Fruit fly (Drosophila melanogaster) whole organism: ENCODE data around the gene Spindly.

Experiments used
- CG8478 ChIP-seq: fragments of >200 bp; optimal IDR thresholded peaks from 2 replicates; lab custom pipeline; 2018; ENCODE audit warnings: inconsistent platforms
- Dll ChIP-seq: fragments of >200 bp; optimal IDR thresholded peaks from 2 replicates; lab custom pipeline; 2017
- EcR ChIP-seq, 2 experiments: fragments of >200 bp; optimal IDR thresholded peaks; 2 replicates each; lab custom pipeline; 2017; ENCODE audit warnings: missing biosample characterization in 2 of 2, missing genetic modification characterization in 2 of 2, missing genetic modification reagents in 2 of 2
- pan ChIP-seq: fragments of >200 bp; optimal IDR thresholded peaks from 2 replicates; lab custom pipeline; 2017
- psq ChIP-seq: fragments of >200 bp; optimal IDR thresholded peaks from 2 replicates; lab custom pipeline; 2017
- usp ChIP-seq: fragments of >200 bp; optimal IDR thresholded peaks from 2 replicates; lab custom pipeline; 2017; ENCODE audit warnings: missing biosample characterization, missing genetic modification characterization, mixed read lengths

Gene Spindly

DNA sequence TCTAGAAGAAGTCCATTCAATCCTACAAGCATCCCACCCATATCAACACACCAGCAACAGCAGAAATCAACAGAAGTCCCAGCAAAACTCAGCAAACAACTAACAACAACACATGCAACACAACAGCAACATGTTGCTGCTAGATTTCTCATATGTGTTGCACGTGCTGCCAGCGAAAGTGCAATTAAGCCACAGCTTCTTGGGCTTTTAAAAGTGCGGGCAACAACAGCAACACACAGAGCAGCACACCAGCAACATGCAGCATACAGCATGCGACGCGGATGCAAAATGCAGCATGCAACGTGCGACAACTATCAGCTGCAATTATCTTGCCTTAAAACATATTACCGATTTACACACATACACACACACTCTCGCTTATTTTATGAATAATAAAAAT, 17.4 kb upstream of the Spindly start:
- TF ChIP-seq EcR (GFP tag; optimal IDR thresholded peaks at IDR 0.05; lab: Kevin White, UChicago) (no peak), CG8478 (lab: Kevin White, UChicago) (no peak), psq (no peak), usp (GFP tag; lab: Kevin White, UChicago) (no peak), pan (lab: Kevin White, UChicago) (no peak), Dll (no peak)

DNA sequence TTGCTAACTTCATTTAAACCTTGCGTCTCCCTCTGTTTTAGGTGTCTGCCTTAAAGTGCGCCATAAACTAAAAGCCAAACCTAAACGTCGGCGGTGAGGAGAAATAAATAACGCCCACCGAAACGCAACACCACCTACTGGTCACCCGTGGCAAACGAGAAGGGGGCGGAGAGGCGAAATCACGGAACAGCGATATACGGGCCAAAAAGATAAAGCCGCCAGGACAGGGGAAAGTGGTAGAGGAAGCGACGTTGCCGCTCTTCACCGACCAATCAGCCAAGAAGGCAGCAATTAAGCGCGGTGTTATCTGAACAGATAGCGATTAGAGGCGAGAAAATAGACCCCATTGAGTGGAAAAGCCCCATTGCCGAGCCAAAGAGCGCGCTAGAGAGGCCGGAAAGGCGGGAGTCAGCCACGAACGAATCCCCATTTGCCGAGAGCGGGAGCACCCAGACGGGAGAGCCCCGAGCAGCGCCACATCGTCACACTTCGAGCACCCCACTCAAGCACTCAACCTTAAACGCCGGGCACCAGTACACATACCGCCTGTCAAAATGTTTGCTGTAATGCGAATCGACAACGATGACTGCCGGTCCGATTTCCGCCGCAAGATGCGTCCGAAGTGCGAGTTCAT, 15.0 kb upstream of the Spindly start:
- TF ChIP-seq psq (no peak), pan (lab: Kevin White, UChicago) (no peak), Dll (peak; percentile 100), EcR (GFP tag; optimal IDR thresholded peaks at IDR 0.05; lab: Kevin White, UChicago) (no peak)

DNA sequence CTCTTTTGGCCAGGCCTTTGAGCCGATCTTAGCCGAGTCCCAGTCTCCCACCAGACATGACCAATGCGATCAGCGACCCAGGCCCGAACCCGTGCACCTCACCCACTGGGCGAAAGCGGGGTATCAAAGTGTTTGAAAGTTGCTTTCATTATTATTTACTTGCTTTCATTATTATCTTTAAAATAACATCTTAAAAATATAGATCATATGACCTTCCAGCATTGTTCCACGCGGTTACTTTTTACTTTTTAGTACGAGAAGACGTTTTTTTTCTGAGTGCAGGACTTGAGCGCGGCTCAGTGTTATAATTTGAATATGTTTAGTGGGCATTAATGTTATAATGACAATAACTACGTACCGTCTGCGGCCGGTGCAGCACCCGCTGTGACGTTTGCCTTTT, 12.9 kb upstream of the Spindly start:
- no peak for TF ChIP-seq Dll
- no peak for TF ChIP-seq usp (GFP tag; lab: Kevin White, UChicago)
- TF ChIP-seq pan (lab: Kevin White, UChicago) = no peak
- no peak for TF ChIP-seq EcR (GFP tag; optimal IDR thresholded peaks at IDR 0.05; lab: Kevin White, UChicago)
- TF ChIP-seq CG8478 (lab: Kevin White, UChicago) = no peak
- no peak for TF ChIP-seq psq

DNA sequence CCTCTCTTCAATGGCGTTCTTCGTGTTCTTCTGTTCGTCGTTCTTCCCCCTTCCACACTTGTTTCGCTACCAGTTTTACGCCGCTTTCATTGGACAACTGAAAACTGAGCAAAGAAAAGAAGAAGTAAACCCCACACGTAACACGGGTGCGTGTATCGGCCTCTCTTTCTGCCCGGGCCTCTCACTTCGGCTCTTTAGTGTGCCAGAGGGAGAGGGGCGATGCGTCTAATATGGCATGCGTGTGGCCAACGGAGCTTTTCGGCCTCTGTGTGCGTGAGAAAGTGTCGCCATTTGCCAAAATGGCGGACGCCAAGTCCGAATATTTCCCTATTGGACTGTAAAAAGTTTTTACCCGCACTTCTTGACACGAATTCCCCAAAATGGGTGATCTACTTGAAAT, 9.9 kb upstream of the Spindly start:
- no peak for TF ChIP-seq Dll
- no peak for TF ChIP-seq EcR (GFP tag; optimal IDR thresholded peaks at IDR 0.05; lab: Kevin White, UChicago)
- peak; percentile 61 for TF ChIP-seq CG8478 (lab: Kevin White, UChicago)
- no peak for TF ChIP-seq usp (GFP tag; lab: Kevin White, UChicago)

DNA sequence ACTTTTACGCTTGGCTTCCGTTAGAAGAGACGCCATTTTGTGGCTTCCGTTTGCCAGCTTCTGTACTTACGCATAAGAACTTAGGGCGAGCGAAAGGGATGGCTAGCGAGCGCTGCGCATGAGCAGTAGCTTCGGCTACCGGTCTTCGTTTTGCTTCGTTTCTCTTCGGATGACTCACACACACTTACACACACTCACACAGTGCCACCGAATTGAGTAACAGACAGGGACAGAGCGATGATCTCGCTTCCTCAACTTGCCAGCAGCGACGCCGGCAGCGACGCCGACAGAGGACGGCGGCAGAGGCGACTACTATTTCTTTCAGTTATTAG, 9.3 kb upstream of the Spindly start:
- TF ChIP-seq EcR (GFP tag; optimal IDR thresholded peaks at IDR 0.05; lab: Kevin White, UChicago) (no peak), CG8478 (lab: Kevin White, UChicago) (no peak), pan (lab: Kevin White, UChicago) (no peak), usp (GFP tag; lab: Kevin White, UChicago) (no peak), Dll (no peak), psq (no peak)

DNA sequence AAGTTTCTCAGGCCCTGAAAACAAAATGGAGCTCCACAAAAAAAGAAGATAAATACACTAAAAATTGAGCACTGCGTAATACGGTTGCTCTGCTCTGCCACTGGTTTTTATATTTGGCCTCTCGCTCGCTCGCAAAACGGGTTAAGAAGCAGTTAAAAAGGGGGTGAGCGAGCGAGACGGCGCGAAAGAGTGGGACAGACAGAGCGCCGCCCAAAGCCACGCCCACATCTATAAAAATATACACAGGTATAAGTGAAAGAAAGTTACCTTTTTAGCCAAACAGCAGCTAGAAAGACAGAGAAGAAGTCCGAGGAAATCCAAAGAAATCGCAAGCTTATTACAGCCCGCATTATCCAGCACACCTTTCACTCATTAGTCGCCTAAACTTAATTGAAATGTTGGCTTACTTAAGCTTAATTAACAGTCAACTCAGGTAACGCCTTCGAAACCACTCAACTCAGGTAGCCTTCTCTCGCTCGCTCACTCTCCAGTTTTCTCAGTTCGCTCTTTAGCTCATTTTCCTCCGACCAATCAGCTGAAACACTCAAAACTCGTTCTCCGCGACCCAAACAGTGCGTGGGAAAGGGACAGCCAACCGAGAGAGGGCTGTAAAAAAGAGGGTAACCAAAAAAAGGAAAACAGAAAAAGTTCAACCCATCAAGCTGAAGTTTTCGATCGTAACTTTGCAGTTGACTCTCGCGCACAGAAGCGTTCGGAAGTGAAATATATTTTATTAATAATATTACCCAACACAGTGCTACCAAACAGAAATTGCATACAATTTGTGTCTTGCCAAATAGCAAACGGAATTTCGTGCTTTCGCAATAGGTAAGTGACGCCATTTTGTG, 8.7 kb upstream of the Spindly start, which contains the start of gene drm:
Gene drm, plus strand, starts transcription at position 684 of the 848 bp plus-strand sequence.
- TF ChIP-seq EcR (GFP tag; optimal IDR thresholded peaks at IDR 0.05; lab: Kevin White, UChicago) = no peak
- TF ChIP-seq psq = no peak
- TF ChIP-seq pan (lab: Kevin White, UChicago) = no peak
- TF ChIP-seq Dll = peak; percentile 64
- peak; percentile 62 for TF ChIP-seq CG8478 (lab: Kevin White, UChicago)
- no peak for TF ChIP-seq usp (GFP tag; lab: Kevin White, UChicago)

DNA sequence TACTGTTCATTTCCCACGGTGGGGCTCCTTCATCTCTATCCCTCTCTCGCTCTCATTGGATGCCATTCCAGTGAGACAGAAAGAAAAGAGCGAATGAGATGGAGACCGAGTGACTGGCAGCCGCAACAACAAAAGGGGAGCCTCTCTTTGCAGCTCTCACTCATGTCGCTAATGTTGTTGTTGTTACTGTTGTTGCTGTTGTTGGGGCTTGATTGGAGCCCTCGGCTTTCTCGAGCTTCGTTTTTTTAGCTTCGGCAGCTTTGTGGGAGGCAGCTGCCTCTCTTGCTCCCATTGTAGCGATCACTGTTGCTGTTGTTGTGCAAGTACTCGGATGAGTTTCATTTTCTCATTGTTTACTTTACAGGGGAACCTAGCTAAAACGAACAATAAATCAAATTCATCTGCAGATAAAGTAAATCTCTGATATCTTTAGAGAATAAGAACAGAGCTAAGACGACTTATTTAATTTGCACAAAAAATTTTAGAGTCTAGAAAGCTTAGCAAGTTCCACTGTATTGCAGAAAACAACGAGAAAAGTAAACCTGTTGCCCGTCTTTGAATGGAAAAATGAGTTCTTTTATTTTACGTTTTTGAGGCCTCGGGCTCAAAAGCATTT, 4.2 kb upstream of the Spindly start:
- TF ChIP-seq Dll = peak; percentile 74
- no peak for TF ChIP-seq psq
- no peak for TF ChIP-seq pan (lab: Kevin White, UChicago)
- TF ChIP-seq EcR (GFP tag; optimal IDR thresholded peaks at IDR 0.05; lab: Kevin White, UChicago) = no peak
- no peak for TF ChIP-seq usp (GFP tag; lab: Kevin White, UChicago)
- TF ChIP-seq CG8478 (lab: Kevin White, UChicago) = no peak

DNA sequence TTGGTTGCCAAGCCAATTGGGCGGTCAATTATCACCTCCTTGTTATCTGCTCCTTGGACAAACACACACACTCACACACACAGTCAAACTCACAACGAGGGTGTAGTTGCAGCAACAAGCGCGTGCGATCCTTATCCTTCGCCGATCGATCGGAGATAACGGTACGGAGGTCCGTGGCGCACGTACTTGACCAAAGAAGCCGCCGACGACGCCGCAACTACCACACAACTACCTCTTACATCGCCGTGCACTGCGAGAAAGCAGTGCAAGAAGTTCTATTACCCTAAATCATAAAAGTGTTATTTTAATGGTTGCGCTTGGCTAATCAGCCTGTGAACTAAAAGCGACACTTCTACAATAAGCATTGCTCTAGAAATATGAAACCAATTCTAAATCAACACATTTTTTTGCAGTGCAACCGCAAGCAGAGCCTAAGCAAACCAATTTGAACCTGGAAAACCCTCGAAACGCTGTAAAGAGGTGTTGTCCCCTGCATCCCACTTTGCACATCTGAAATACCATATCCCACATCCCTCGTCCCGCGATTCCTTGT, 2.9 kb upstream of the Spindly start:
- no peak for TF ChIP-seq Dll
- TF ChIP-seq usp (GFP tag; lab: Kevin White, UChicago) = no peak
- no peak for TF ChIP-seq pan (lab: Kevin White, UChicago)
- no peak for TF ChIP-seq EcR (GFP tag; optimal IDR thresholded peaks at IDR 0.05; lab: Kevin White, UChicago)
- no peak for TF ChIP-seq CG8478 (lab: Kevin White, UChicago)
- TF ChIP-seq psq = no peak

DNA sequence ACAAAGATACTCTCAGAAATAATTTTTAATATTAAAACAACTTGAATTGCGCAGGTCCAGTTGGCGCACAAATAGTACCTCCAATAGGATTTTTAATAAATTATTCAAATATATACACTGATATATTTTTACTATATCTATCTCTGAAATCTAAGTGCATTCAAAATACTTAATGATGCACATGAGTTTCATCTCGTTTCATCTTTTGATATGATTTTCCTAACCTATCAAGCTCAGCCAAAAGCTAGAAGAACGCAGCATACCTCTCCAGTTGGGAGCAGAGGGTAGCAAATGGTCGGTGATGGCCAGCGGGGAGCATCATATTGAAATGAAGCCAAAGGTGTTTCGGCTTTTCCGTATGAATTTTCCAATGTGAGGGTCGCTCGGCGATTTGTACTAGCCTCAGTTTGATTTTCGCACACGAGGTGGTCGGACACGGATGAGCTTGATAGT, 5.4 kb downstream of the Spindly start, which contains the start of gene CG8852:
Gene CG8852, plus strand, starts transcription at position 403 of the 453 bp plus-strand sequence.
- TF ChIP-seq usp (GFP tag; lab: Kevin White, UChicago) (no peak), CG8478 (lab: Kevin White, UChicago) (no peak), pan (lab: Kevin White, UChicago) (no peak), Dll (no peak), EcR (GFP tag; optimal IDR thresholded peaks at IDR 0.05; lab: Kevin White, UChicago) (no peak), psq (no peak)

DNA sequence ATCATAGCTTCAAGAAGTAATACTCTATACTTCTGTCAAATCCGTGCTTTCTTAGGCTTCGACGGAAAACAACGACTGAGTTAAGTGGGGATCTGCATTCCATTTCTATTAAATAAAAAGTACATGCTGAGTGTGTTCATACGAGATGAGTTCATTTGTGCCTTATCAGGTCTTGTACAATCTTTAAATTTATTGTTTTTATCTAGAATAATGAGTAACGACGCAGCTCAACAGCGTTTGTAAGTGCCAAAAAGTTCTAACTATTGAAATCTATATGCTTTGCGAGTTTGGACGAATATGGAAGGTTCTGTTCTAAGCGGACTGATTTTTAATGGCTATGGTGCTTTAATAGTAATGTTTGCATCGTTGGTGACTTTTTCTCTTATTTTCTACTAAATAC, 6.2 kb downstream of the Spindly start, which contains the start of gene Sr-CIV:
Gene Sr-CIV, minus strand, starts transcription at position 101 of the 400 bp plus-strand sequence.
- TF ChIP-seq CG8478 (lab: Kevin White, UChicago) = no peak
- no peak for TF ChIP-seq psq
- no peak for TF ChIP-seq EcR (GFP tag; optimal IDR thresholded peaks at IDR 0.05; lab: Kevin White, UChicago)
- no peak for TF ChIP-seq Dll
- TF ChIP-seq usp (GFP tag; lab: Kevin White, UChicago) = no peak
- no peak for TF ChIP-seq pan (lab: Kevin White, UChicago)

DNA sequence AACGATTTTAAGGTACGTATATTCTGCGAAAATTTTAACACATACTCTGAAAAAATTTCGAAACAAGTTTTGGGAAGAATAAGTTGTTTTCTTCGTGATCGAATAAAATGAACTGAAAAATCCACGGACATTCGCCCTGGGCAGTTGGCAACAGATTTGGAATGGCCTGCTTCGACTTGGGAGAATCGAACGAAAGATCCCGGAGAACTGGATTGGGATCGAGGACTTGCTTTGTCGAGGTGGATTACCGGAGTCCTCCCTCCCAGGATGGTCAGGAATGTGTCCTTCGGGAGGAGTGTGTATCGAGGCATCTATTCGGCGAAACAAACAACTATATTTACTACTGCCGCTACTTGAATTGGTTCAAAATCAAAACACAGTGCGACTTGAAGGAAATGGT, 10.6 kb downstream of the Spindly start, which contains the start of the genes CG3213 and CG8851:
Gene CG3213, minus strand, starts transcription at position 101 of the 400 bp plus-strand sequence.
Gene CG8851, plus strand, starts transcription at position 127 of the 400 bp plus-strand sequence.
- no peak for TF ChIP-seq Dll
- no peak for TF ChIP-seq usp (GFP tag; lab: Kevin White, UChicago)
- TF ChIP-seq EcR (GFP tag; optimal IDR thresholded peaks at IDR 0.05; lab: Kevin White, UChicago) = no peak
- no peak for TF ChIP-seq CG8478 (lab: Kevin White, UChicago)
- TF ChIP-seq pan (lab: Kevin White, UChicago) = no peak
- TF ChIP-seq psq = no peak
